Worm (Caenorhabditis elegans) whole organism, young adult: ENCODE data around the gene Y7A5A.3.

Experiments
- B0261.1 ChIP-seq: sonication (generic microtip); optimal IDR thresholded peaks from 2 replicates; lab custom pipeline; 2016; ENCODE audit warnings: mild to moderate bottlenecking, missing genetic modification characterization, moderate library complexity, missing compliant biosample characterization
- C06A6.2 ChIP-seq: fragments of 200-800 bp; sonication (Bioruptor generic); conservative IDR thresholded peaks from 2 replicates; pipeline ENCODE4 v1.3.6; 2022; ENCODE audit warnings: missing genetic modification characterization, missing compliant biosample characterization
- D2030.7 ChIP-seq: fragments of 200-800 bp; sonication (Bioruptor generic); IDR thresholded peaks from 2 replicates; pipeline ENCODE4 v1.3.6; 2022; ENCODE audit warnings: missing genetic modification reagents, missing genetic modification characterization, missing compliant biosample characterization
- F22D6.2 ChIP-seq: sonication (generic microtip); optimal IDR thresholded peaks from 2 replicates; lab custom pipeline; 2016; ENCODE audit warnings: mild to moderate bottlenecking, missing genetic modification characterization, missing compliant biosample characterization
- F37B4.10 ChIP-seq: fragments of 200-800 bp; sonication (Bioruptor generic); IDR thresholded peaks from 2 replicates; pipeline ENCODE4 v1.3.6; 2022; ENCODE audit warnings: missing genetic modification characterization, missing compliant biosample characterization
- F39B2.1 ChIP-seq: fragments of 200-800 bp; sonication (Bioruptor generic); IDR thresholded peaks from 2 replicates; pipeline ENCODE4 v1.3.6; 2022; ENCODE audit warnings: missing genetic modification reagents, missing genetic modification characterization, missing compliant biosample characterization
- F49E8.2 ChIP-seq: sonication (generic microtip); optimal IDR thresholded peaks from 3 replicates; lab custom pipeline; 2017; ENCODE audit warnings: missing genetic modification characterization, mild to moderate bottlenecking, missing compliant biosample characterization, antibody characterized with exemption, moderate library complexity; ENCODE audit not compliant: insufficient read depth
- F52B5.7 ChIP-seq: sonication (generic microtip); optimal IDR thresholded peaks from 2 replicates; lab custom pipeline; 2016; ENCODE audit warnings: mild to moderate bottlenecking, missing genetic modification characterization, missing compliant biosample characterization
- F55B11.4 ChIP-seq: sonication (generic microtip); optimal IDR thresholded peaks from 2 replicates; lab custom pipeline; 2016; ENCODE audit warnings: missing compliant biosample characterization, missing genetic modification characterization, borderline replicate concordance; ENCODE audit not compliant: insufficient read depth
- F57A8.1 ChIP-seq: fragments of 200-800 bp; sonication (Bioruptor generic); optimal IDR thresholded peaks from 2 replicates; lab custom pipeline; 2018; ENCODE audit warnings: mild to moderate bottlenecking, missing genetic modification characterization, moderate library complexity, missing compliant biosample characterization
- T26A5.8 ChIP-seq: sonication (generic microtip); optimal IDR thresholded peaks from 2 replicates; lab custom pipeline; 2016; ENCODE audit warnings: missing genetic modification characterization, missing compliant biosample characterization
- Y53G8AR.9 ChIP-seq: fragments of 200-800 bp; sonication (Bioruptor generic); conservative IDR thresholded peaks from 2 replicates; pipeline ENCODE4 v1.3.6; 2022; ENCODE audit warnings: missing genetic modification reagents, missing genetic modification characterization, missing compliant biosample characterization
- Y95B8A.8 ChIP-seq: fragments of 200-800 bp; sonication (Bioruptor generic); IDR thresholded peaks from 2 replicates; pipeline ENCODE4 v1.3.6; 2022; ENCODE audit warnings: missing genetic modification reagents, missing genetic modification characterization, missing compliant biosample characterization
- bed-1 ChIP-seq: fragments of 200-800 bp; sonication (Bioruptor generic); IDR thresholded peaks from 2 replicates; pipeline ENCODE4 v1.3.6; 2022; ENCODE audit warnings: missing genetic modification reagents, missing genetic modification characterization, missing compliant biosample characterization
- ccch-3 ChIP-seq: fragments of 200-800 bp; sonication (Bioruptor generic); optimal IDR thresholded peaks from 2 replicates; lab custom pipeline; 2018; ENCODE audit warnings: mild to moderate bottlenecking, missing genetic modification characterization, missing compliant biosample characterization
- ceh-100 ChIP-seq: fragments of 200-800 bp; sonication (Bioruptor generic); IDR thresholded peaks from 2 replicates; pipeline ENCODE4 v1.3.6; 2022; ENCODE audit warnings: missing genetic modification reagents, missing genetic modification characterization, missing compliant biosample characterization
- ceh-27 ChIP-seq: fragments of 200-800 bp; sonication (Bioruptor generic); optimal IDR thresholded peaks from 2 replicates; lab custom pipeline; 2018; ENCODE audit warnings: mild to moderate bottlenecking, missing genetic modification characterization, moderate library complexity, missing compliant biosample characterization
- die-1 ChIP-seq: sonication (generic microtip); optimal IDR thresholded peaks from 2 replicates; lab custom pipeline; 2016; ENCODE audit warnings: missing genotype, mild to moderate bottlenecking, missing genetic modification characterization, missing compliant biosample characterization
- dox-1 ChIP-seq: fragments of 200-800 bp; sonication (Bioruptor generic); IDR thresholded peaks from 2 replicates; pipeline ENCODE4 v1.3.6; 2022; ENCODE audit warnings: missing genetic modification reagents, missing genetic modification characterization, missing compliant biosample characterization
- dpff-1 ChIP-seq: sonication (generic microtip); optimal IDR thresholded peaks from 2 replicates; lab custom pipeline; 2017; ENCODE audit warnings: mild to moderate bottlenecking, missing genetic modification characterization, missing compliant biosample characterization
- dpl-1 ChIP-seq: fragments of 150-350 bp; optimal IDR thresholded peaks from 2 replicates; lab custom pipeline; 2014; ENCODE audit warnings: missing biosample characterization, missing genetic modification reagents, missing genetic modification characterization
- egl-18 ChIP-seq: fragments of 200-800 bp; sonication (Bioruptor generic); IDR thresholded peaks from 2 replicates; pipeline ENCODE4 v1.3.6; 2022; ENCODE audit warnings: missing genetic modification reagents, missing genetic modification characterization, missing compliant biosample characterization
- fkh-3 ChIP-seq: sonication (generic microtip); optimal IDR thresholded peaks from 2 replicates; lab custom pipeline; 2016; ENCODE audit warnings: mild to moderate bottlenecking, missing genetic modification characterization, missing compliant biosample characterization
- him-1 ChIP-seq: sonication (generic microtip); optimal IDR thresholded peaks from 2 replicates; lab custom pipeline; 2016; ENCODE audit warnings: missing genotype, missing genetic modification reagents, missing genetic modification characterization, missing compliant biosample characterization
- hlh-26 ChIP-seq: fragments of 200-800 bp; sonication (Bioruptor generic); conservative IDR thresholded peaks from 2 replicates; pipeline ENCODE4 v1.3.6; 2022; ENCODE audit warnings: missing genetic modification reagents, missing genetic modification characterization, missing compliant biosample characterization
- hrde-1 ChIP-seq: sonication (generic microtip); optimal IDR thresholded peaks from 2 replicates; lab custom pipeline; 2016; ENCODE audit warnings: missing genetic modification characterization, mild to moderate bottlenecking, missing compliant biosample characterization, moderate library complexity, missing genotype, missing genetic modification reagents, borderline replicate concordance
- let-526 ChIP-seq: fragments of 200-800 bp; sonication (Bioruptor generic); IDR thresholded peaks from 2 replicates; pipeline ENCODE4 v1.3.6; 2022; ENCODE audit warnings: missing genetic modification reagents, missing genetic modification characterization, missing compliant biosample characterization
- lin-35 ChIP-seq, 3 experiments: fragments of 150-350 bp in 2 of 3; sonication (generic microtip) in 1 of 3; optimal IDR thresholded peaks; 2 replicates each; lab custom pipeline; 2014 to 2018; ENCODE audit warnings: missing biosample characterization in 3 of 3, missing genetic modification characterization in 3 of 3, missing genetic modification reagents in 3 of 3
- lin-54 ChIP-seq: fragments of 200-800 bp; sonication (Bioruptor generic); optimal IDR thresholded peaks from 2 replicates; lab custom pipeline; 2018; ENCODE audit warnings: mild to moderate bottlenecking, missing genetic modification characterization, missing compliant biosample characterization
- lsy-27 ChIP-seq: sonication (generic microtip); optimal IDR thresholded peaks from 2 replicates; lab custom pipeline; 2017; ENCODE audit warnings: missing genetic modification characterization, mild to moderate bottlenecking, missing compliant biosample characterization, antibody characterized with exemption, missing genotype, borderline replicate concordance; ENCODE audit not compliant: insufficient read depth
- madf-3 ChIP-seq: fragments of 200-800 bp; sonication (Bioruptor generic); IDR thresholded peaks from 2 replicates; pipeline ENCODE4 v1.3.6; 2022; ENCODE audit warnings: missing genetic modification reagents, missing genetic modification characterization, missing compliant biosample characterization
- madf-6 ChIP-seq: fragments of 200-800 bp; sonication (Bioruptor generic); IDR thresholded peaks from 2 replicates; pipeline ENCODE4 v1.3.6; 2022; ENCODE audit warnings: missing genetic modification reagents, missing genetic modification characterization, missing compliant biosample characterization
- mcd-1 ChIP-seq: fragments of 200-800 bp; sonication (Bioruptor generic); IDR thresholded peaks from 2 replicates; pipeline ENCODE4 v1.3.6; 2022; ENCODE audit warnings: missing genetic modification reagents, missing genetic modification characterization, missing compliant biosample characterization
- mes-4 ChIP-seq: sonication (generic microtip); optimal IDR thresholded peaks from 2 replicates; lab custom pipeline; 2016; ENCODE audit warnings: missing genotype, missing genetic modification characterization, missing compliant biosample characterization
- nhr-120 ChIP-seq: fragments of 200-800 bp; sonication (Bioruptor generic); IDR thresholded peaks from 2 replicates; pipeline ENCODE4 v1.3.6; 2022; ENCODE audit warnings: missing genetic modification characterization, missing compliant biosample characterization
- nhr-27 ChIP-seq: fragments of 200-800 bp; sonication (Bioruptor generic); optimal IDR thresholded peaks from 2 replicates; lab custom pipeline; 2018; ENCODE audit warnings: mild to moderate bottlenecking, missing genetic modification characterization, moderate library complexity, missing compliant biosample characterization
- nhr-90 ChIP-seq: sonication (generic microtip); optimal IDR thresholded peaks from 2 replicates; lab custom pipeline; 2016; ENCODE audit warnings: missing genotype, mild to moderate bottlenecking, missing genetic modification characterization, missing compliant biosample characterization
- pbrm-1 ChIP-seq: fragments of 200-800 bp; sonication (Bioruptor generic); IDR thresholded peaks from 2 replicates; pipeline ENCODE4 v1.3.6; 2022; ENCODE audit warnings: missing genetic modification reagents, missing genetic modification characterization, missing compliant biosample characterization
- sdz-38 ChIP-seq: sonication (generic microtip); optimal IDR thresholded peaks from 2 replicates; lab custom pipeline; 2016; ENCODE audit warnings: missing genotype, missing genetic modification characterization, missing compliant biosample characterization
- sea-2 ChIP-seq: fragments of 200-800 bp; sonication (Bioruptor generic); IDR thresholded peaks from 2 replicates; pipeline ENCODE4 v1.3.6; 2022; ENCODE audit warnings: missing genetic modification characterization, missing compliant biosample characterization
- sptf-2 ChIP-seq: fragments of 200-800 bp; sonication (Bioruptor generic); optimal IDR thresholded peaks from 2 replicates; lab custom pipeline; 2018; ENCODE audit warnings: mild to moderate bottlenecking, missing genetic modification characterization, missing compliant biosample characterization
- unc-130 ChIP-seq: sonication (generic microtip); optimal IDR thresholded peaks from 2 replicates; lab custom pipeline; 2016; ENCODE audit warnings: missing genetic modification reagents, missing genetic modification characterization, missing compliant biosample characterization
- unc-62 ChIP-seq: fragments of 150-350 bp; optimal IDR thresholded peaks from 2 replicates; lab custom pipeline; 2014; ENCODE audit warnings: missing biosample characterization, missing genetic modification reagents, missing genetic modification characterization
- ztf-3 ChIP-seq: fragments of 200-800 bp; sonication (Bioruptor generic); optimal IDR thresholded peaks from 2 replicates; lab custom pipeline; 2018; ENCODE audit warnings: mild to moderate bottlenecking, missing genetic modification characterization, missing compliant biosample characterization

Gene Y7A5A.3

DNA sequence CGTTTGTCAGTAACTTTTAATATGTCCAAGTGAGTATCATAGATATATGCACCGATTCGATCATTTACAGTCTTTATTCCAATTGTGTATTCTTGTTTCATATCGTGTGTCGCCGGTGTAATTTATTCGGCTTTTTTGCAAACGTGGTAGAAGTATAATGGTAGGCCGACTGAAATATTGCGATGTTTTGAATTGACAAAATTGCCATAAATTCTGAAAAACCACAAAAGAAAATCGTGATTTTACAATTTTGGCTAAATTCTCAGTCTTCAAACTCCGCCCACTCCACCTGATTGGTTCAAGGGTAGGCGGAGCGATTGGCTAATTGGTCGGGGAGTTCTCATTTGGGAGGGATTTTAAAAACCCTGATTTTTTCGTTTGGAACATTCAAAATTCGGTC is at the start of gene Y7A5A.3:
Gene Y7A5A.3 (minus strand): TSS at position 101 of the 400 bp plus-strand sequence.
- TF ChIP-seq hrde-1 (tag; lab: Kevin White, UChicago) (no peak), Y95B8A.8 (GFP tag; lab: Robert Waterston, UW) (no peak), ceh-27 (no peak), nhr-27 (tag; lab: Kevin White, UChicago) (no peak), C06A6.2 (GFP tag; lab: Robert Waterston, UW) (no peak), die-1 (no peak), lsy-27 (tag; lab: Kevin White, UChicago) (no peak), T26A5.8 (tag; lab: Kevin White, UChicago) (no peak), lin-35 (GFP tag; optimal IDR thresholded peaks at IDR 0.05; lab: Kevin White, UChicago) (no peak), F39B2.1 (no peak), dpl-1 (no peak), nhr-120 (GFP tag; lab: Robert Waterston, UW) (no peak), egl-18 (GFP tag; lab: Robert Waterston, UW) (no peak), ceh-100 (GFP tag; lab: Robert Waterston, UW) (no peak), let-526 (GFP tag; lab: Robert Waterston, UW) (no peak), madf-3 (no peak), F37B4.10 (GFP tag; lab: Robert Waterston, UW) (no peak), B0261.1 (tag; lab: Kevin White, UChicago) (no peak)

ce11 chrX:15831537-15831936 is 47.1 kb upstream of the Y7A5A.3 start:
- TF ChIP-seq lsy-27 (tag; lab: Kevin White, UChicago), result no peak
- TF ChIP-seq die-1, result no peak

ce11 chrX:15828059-15828458 is 43.6 kb upstream of the Y7A5A.3 start, which contains the start of gene Y7A5A.20:
TSS of gene Y7A5A.20 (plus strand) at chrX:15828359.
- TF ChIP-seq F52B5.7 (tag; lab: Kevin White, UChicago), result no peak
- no peak for TF ChIP-seq madf-3
- no peak for TF ChIP-seq F55B11.4 (tag; lab: Kevin White, UChicago)
- TF ChIP-seq mcd-1 (GFP tag; lab: Robert Waterston, UW), result no peak
- TF ChIP-seq Y53G8AR.9 (GFP tag; lab: Robert Waterston, UW), result no peak
- TF ChIP-seq dpff-1, result no peak
- no peak for TF ChIP-seq sdz-38 (tag; lab: Kevin White, UChicago)
- TF ChIP-seq B0261.1 (tag; lab: Kevin White, UChicago), result no peak
- no peak for TF ChIP-seq egl-18 (GFP tag; lab: Robert Waterston, UW)
- no peak for TF ChIP-seq F22D6.2
- no peak for TF ChIP-seq ztf-3 (GFP tag; lab: Kevin White, UChicago)
- no peak for TF ChIP-seq fkh-3 (tag; lab: Kevin White, UChicago)
- no peak for TF ChIP-seq sptf-2 (GFP tag; lab: Kevin White, UChicago)
- no peak for TF ChIP-seq dox-1 (GFP tag; lab: Robert Waterston, UW)
- TF ChIP-seq pbrm-1 (GFP tag; lab: Robert Waterston, UW), result no peak

- TF ChIP-seq unc-130 (GFP tag; lab: Kevin White, UChicago), result no peak
- TF ChIP-seq egl-18 (GFP tag; lab: Robert Waterston, UW), result no peak
- TF ChIP-seq F57A8.1, result no peak
- no peak for TF ChIP-seq nhr-90 (tag; lab: Kevin White, UChicago)
- no peak for TF ChIP-seq D2030.7 (GFP tag; lab: Robert Waterston, UW)
- no peak for TF ChIP-seq nhr-27 (tag; lab: Kevin White, UChicago)
- TF ChIP-seq F49E8.2, result no peak
- no peak for TF ChIP-seq unc-62
- TF ChIP-seq T26A5.8 (tag; lab: Kevin White, UChicago), result no peak
- TF ChIP-seq him-1 (tag; lab: Kevin White, UChicago), result no peak
- no peak for TF ChIP-seq lin-54 (GFP tag; lab: Kevin White, UChicago)
- TF ChIP-seq sea-2 (GFP tag; lab: Robert Waterston, UW), result no peak
- TF ChIP-seq bed-1 (GFP tag; lab: Robert Waterston, UW), result no peak
- no peak for TF ChIP-seq hlh-26 (GFP tag; lab: Robert Waterston, UW)
- no peak for TF ChIP-seq ccch-3 (GFP tag; lab: Kevin White, UChicago)
- no peak for TF ChIP-seq mes-4 (tag; lab: Kevin White, UChicago)
- no peak for TF ChIP-seq fkh-3 (tag; lab: Kevin White, UChicago)
- TF ChIP-seq ceh-27, result no peak
- no peak for TF ChIP-seq F22D6.2
- TF ChIP-seq madf-6 (GFP tag; lab: Robert Waterston, UW), result no peak
Measured at ce11 chrX:15826866-15827265, 42.4 kb upstream of the Y7A5A.3 start, which contains the start of gene Y7A5A.9. TSS of gene Y7A5A.9 (plus strand) at chrX:15827166.
